Worm (Caenorhabditis elegans) whole organism, midembryonic: ENCODE measurements around the gene anoh-2.

Source experiments
- T22C8.4 ChIP-seq: fragments of 200-800 bp; sonication (Bioruptor generic); IDR thresholded peaks from 2 replicates; pipeline ENCODE4 v1.3.6; 2022; ENCODE audit warnings: missing genetic modification characterization, missing compliant biosample characterization
- cog-1 ChIP-seq: sonication (generic microtip); optimal IDR thresholded peaks from 2 replicates; lab custom pipeline; 2016; ENCODE audit warnings: missing genetic modification characterization, missing compliant biosample characterization
- flt-1 ChIP-seq: fragments of 200-800 bp; sonication (Bioruptor generic); IDR thresholded peaks from 2 replicates; pipeline ENCODE4 v1.3.6; 2022; ENCODE audit warnings: missing genetic modification characterization, missing compliant biosample characterization
- klf-2 ChIP-seq: fragments of 200-800 bp; sonication (Bioruptor generic); conservative IDR thresholded peaks from 2 replicates; pipeline ENCODE4 v1.3.6; 2022; ENCODE audit warnings: missing genetic modification reagents, missing genetic modification characterization, missing compliant biosample characterization
- med-1 ChIP-seq: sonication (generic microtip); optimal IDR thresholded peaks from 2 replicates; lab custom pipeline; 2017; ENCODE audit warnings: missing genetic modification characterization, mild to moderate bottlenecking, missing compliant biosample characterization, antibody characterized with exemption, missing genetic modification reagents; ENCODE audit not compliant: insufficient read depth
- ref-1 ChIP-seq: fragments of 200-800 bp; sonication (Bioruptor generic); conservative IDR thresholded peaks from 2 replicates; pipeline ENCODE4 v1.3.6; 2022; ENCODE audit warnings: missing genetic modification reagents, missing genetic modification characterization, missing compliant biosample characterization
- tab-1 ChIP-seq: fragments of 200-800 bp; sonication (Bioruptor generic); IDR thresholded peaks from 2 replicates; pipeline ENCODE4 v1.3.6; 2022; ENCODE audit warnings: missing genetic modification characterization, missing compliant biosample characterization
- ztf-23 ChIP-seq: fragments of 200-800 bp; sonication (Bioruptor generic); IDR thresholded peaks from 2 replicates; pipeline ENCODE4 v1.3.6; 2022; ENCODE audit warnings: missing genetic modification reagents, missing genetic modification characterization, missing compliant biosample characterization
- ztf-29 ChIP-seq: fragments of 200-800 bp; sonication (Bioruptor generic); IDR thresholded peaks from 2 replicates; pipeline ENCODE4 v1.3.6; 2022; ENCODE audit warnings: missing genetic modification reagents, missing genetic modification characterization, missing compliant biosample characterization

Gene anoh-2

DNA sequence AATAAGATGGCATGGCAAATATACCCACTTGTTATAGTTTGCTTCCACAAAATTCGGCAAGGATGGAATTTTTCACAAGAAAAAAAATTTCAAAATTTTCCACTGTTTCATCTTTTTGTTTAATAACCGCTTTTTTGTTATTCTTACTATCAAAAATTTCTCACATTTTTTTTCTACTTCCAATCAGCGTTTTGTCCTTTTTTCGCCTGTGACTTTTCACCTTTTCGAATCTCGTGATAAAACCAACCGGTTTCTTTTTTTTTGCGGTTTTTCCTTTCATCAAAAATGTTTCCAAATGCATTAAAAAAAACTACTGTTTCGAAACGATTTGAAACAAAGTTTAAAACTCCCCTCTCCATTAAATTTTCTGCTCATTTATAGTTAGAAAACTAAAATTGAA, 21.0 kb downstream of the anoh-2 start:
- TF ChIP-seq flt-1 (GFP tag; lab: Robert Waterston, UW) = no peak
- TF ChIP-seq cog-1 = no peak
- no peak for TF ChIP-seq tab-1
- TF ChIP-seq T22C8.4 (GFP tag; lab: Robert Waterston, UW) = no peak
- no peak for TF ChIP-seq ztf-29
- no peak for TF ChIP-seq klf-2 (GFP tag; lab: Robert Waterston, UW)

DNA sequence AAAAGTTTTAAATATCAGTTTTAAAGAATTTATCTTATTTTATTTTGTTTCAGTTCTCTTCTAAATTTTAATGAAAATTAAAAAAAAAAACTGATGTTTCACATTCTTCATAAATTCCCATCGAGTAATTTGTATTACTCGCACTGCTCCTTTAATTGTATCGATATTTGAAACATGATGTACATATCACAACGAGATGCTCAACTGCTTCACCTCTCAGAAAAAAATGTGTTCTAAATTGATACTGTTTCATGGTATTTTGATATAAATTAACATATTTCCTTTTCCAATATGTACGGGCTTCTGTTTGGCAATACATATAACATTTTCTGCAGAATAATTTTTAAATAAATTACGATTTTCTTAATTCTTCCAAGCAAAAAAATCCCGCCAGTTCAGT, 29.6 kb downstream of the anoh-2 start:
- TF ChIP-seq tab-1 (no peak), klf-2 (GFP tag; lab: Robert Waterston, UW) (no peak), T22C8.4 (GFP tag; lab: Robert Waterston, UW) (no peak), ztf-29 (no peak), ztf-23 (GFP tag; lab: Robert Waterston, UW) (no peak), cog-1 (no peak), flt-1 (GFP tag; lab: Robert Waterston, UW) (no peak), med-1 (no peak), ref-1 (GFP tag; lab: Robert Waterston, UW) (no peak)

DNA sequence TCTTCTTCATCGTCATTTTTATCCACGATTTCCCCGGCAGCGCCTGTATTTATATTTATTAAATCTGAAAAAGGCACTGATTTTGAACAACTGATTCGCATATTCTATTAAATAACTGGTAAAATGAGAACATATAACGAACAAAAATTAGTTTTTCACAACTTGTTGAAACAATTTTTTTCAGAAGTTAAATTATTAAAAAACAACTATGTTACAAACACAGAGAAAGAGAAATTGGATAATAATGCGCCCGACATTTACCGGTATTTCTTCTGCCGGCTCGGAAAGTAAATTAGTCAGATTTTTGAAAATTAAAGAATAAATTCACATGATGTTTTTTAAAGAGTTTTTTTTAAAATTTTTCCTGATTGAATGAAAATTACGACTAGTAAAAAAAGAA, 41.7 kb downstream of the anoh-2 start, which contains the start of gene haf-8:
Gene haf-8 (minus strand): TSS at position 101 of the 400 bp plus-strand sequence.
- TF ChIP-seq flt-1 (GFP tag; lab: Robert Waterston, UW) (no peak), tab-1 (no peak), med-1 (no peak), T22C8.4 (GFP tag; lab: Robert Waterston, UW) (no peak), ztf-23 (GFP tag; lab: Robert Waterston, UW) (no peak), klf-2 (GFP tag; lab: Robert Waterston, UW) (no peak), ztf-29 (no peak), ref-1 (GFP tag; lab: Robert Waterston, UW) (no peak), cog-1 (no peak)

DNA sequence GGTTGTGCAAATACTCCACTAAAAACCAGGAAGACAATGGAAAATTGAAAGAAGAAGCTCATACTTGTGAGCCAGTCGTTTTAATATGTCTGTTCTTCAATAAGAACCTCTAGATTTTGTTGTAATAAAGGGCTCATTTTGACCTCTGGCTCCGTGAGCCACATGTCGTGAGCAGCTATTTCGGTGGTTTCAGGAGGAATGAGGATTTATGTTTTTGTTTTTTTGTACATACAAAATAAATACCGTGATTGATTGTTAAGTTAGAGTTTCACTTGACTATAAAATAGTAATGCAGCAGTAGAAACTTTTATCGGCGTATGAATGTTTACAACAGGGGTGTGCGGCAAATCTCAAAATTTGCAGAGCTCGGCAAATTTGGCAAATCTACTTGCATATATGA, 46.0 kb downstream of the anoh-2 start, which contains the start of gene Y57G11C.40:
Gene Y57G11C.40 (minus strand): TSS at position 101 of the 400 bp plus-strand sequence.
- no peak for TF ChIP-seq tab-1
- TF ChIP-seq med-1 = no peak
- no peak for TF ChIP-seq cog-1
- no peak for TF ChIP-seq T22C8.4 (GFP tag; lab: Robert Waterston, UW)
- TF ChIP-seq ztf-23 (GFP tag; lab: Robert Waterston, UW) = no peak
- no peak for TF ChIP-seq klf-2 (GFP tag; lab: Robert Waterston, UW)
- no peak for TF ChIP-seq flt-1 (GFP tag; lab: Robert Waterston, UW)
- TF ChIP-seq ztf-29 = no peak
- TF ChIP-seq ref-1 (GFP tag; lab: Robert Waterston, UW) = no peak

DNA sequence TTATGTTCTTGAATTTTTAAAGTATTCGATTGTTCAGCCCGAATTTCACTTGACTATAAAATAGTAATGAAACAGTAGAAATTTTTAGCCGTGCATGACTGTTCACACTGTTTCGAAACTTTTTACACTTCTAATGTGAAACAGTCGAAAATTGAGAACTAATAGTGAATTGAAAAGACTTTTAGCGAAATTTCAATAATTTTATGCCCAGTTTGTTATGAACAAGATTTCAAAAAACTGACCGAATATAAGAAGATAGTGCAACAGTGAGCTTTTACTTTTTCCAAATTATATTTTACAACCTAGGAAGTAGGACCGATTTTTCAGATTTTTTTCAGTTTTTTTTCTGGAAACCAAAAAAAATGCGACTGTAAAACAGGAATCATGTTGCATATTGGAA, 46.8 kb downstream of the anoh-2 start:
- TF ChIP-seq cog-1 (no peak), med-1 (no peak), tab-1 (no peak), T22C8.4 (GFP tag; lab: Robert Waterston, UW) (no peak), klf-2 (GFP tag; lab: Robert Waterston, UW) (no peak), ztf-29 (no peak), ref-1 (GFP tag; lab: Robert Waterston, UW) (no peak), ztf-23 (GFP tag; lab: Robert Waterston, UW) (no peak), flt-1 (GFP tag; lab: Robert Waterston, UW) (no peak)

DNA sequence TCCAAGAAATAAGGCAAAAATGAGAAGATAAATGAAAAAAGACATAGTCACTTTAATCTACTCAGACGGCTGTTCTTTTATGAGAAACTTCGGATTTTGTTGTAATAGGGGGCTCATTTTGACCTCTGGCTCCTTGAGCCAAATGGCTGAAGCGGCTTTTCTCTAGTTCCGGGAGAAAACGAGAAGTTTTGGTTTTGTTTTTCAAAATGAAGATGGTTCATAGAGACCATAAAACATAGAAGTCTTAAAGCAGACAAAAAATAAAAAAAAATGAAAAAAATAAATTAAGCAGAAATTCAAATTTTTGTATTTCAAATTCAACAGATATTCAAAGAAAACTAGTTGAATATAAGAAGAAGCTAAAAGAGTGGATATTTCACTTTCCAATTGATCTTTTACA, 48.2 kb downstream of the anoh-2 start, which contains the start of gene Y57G11C.41:
Gene Y57G11C.41 (minus strand): TSS at position 101 of the 400 bp plus-strand sequence.
- TF ChIP-seq tab-1 (no peak), cog-1 (no peak), T22C8.4 (GFP tag; lab: Robert Waterston, UW) (no peak)

DNA sequence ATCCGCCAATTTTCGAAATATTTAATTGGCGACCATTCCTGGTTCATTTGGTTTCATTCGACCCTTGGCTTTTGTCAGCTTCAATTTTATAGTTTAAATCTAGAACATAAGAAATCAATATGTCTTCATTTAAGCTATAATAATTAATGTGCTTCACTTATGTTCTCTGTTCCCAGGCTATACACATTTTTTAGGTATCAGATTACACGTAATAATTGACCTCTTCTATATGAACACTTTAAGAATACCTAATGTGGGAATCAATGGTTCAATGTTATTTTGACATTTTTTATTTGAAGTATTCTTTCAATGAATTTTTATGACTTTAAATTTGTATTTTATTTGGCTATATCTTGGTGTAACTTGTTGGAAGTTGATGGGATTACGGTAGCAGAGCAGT, 51.2 kb downstream of the anoh-2 start, which contains the start of gene lgc-7:
Gene lgc-7 (plus strand): TSS at position 301 of the 400 bp plus-strand sequence.
- TF ChIP-seq klf-2 (GFP tag; lab: Robert Waterston, UW) (no peak), flt-1 (GFP tag; lab: Robert Waterston, UW) (no peak), ztf-23 (GFP tag; lab: Robert Waterston, UW) (no peak), ztf-29 (no peak), T22C8.4 (GFP tag; lab: Robert Waterston, UW) (no peak), cog-1 (no peak)

DNA sequence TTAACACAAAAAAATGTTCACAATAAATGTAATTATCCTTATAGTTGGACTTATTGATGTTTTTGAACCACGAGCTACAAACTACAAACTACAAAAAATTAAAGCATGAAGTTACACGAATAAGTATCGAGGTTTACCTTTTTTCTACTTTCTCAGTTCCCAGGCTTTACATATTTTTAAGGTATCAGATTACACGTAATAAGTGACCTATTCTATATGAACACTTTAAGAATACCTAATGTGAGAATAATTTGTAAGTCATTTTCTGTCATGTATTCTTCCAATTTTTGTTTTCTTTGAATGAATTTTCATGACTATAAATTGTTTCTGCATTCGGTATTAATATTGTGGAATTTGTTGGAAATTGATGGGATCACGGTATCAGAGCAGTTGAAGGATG, 57.4 kb downstream of the anoh-2 start, which contains the start of gene lgc-8:
Gene lgc-8 (plus strand): TSS at position 301 of the 400 bp plus-strand sequence.
- no peak for TF ChIP-seq tab-1
